Fruit fly (Drosophila melanogaster): ENCODE measurements around the gene CG11249.

- TF ChIP-seq CG8478 (optimal IDR thresholded peaks at IDR 0.05): no peak
- no peak for TF ChIP-seq CTCF (optimal IDR thresholded peaks at IDR 0.05)
These were observed 46.4 kb upstream of the CG11249 start, which contains the start of the genes CG7166 and Alg11 for dm6 chr3L:21625547-21625946.

All from S2 (cell line).